Fruit fly (Drosophila melanogaster) whole organism, wandering third instar larva: ENCODE measurements around the gene CG45207.

ENCODE experiments used
- Abd-B ChIP-seq: fragments of >200 bp; optimal IDR thresholded peaks from 2 replicates; lab custom pipeline; 2017; ENCODE audit warnings: missing biosample characterization, missing genetic modification characterization
- CG32264 ChIP-seq: fragments of 200-800 bp; sonication (Bioruptor generic); optimal IDR thresholded peaks from 2 replicates; lab custom pipeline; 2016; ENCODE audit warnings: missing biosample characterization, missing genetic modification characterization
- Dfd ChIP-seq: fragments of >200 bp; optimal IDR thresholded peaks from 2 replicates; lab custom pipeline; 2017; ENCODE audit warnings: missing biosample characterization, missing genetic modification characterization
- GATAd ChIP-seq: sonication (Bioruptor generic); optimal IDR thresholded peaks from 2 replicates; lab custom pipeline; 2016; ENCODE audit warnings: missing biosample characterization, missing genetic modification characterization
- Hnf4 ChIP-seq: fragments of 200-800 bp; sonication (Bioruptor generic); optimal IDR thresholded peaks from 2 replicates; lab custom pipeline; 2016; ENCODE audit warnings: missing biosample characterization, mild to moderate bottlenecking, missing genetic modification characterization
- N ChIP-seq: fragments of >200 bp; optimal IDR thresholded peaks from 2 replicates; lab custom pipeline; 2018; ENCODE audit warnings: missing biosample characterization, missing external identifiers, missing genetic modification characterization
- OdsH ChIP-seq: fragments of 200-800 bp; sonication (Bioruptor generic); optimal IDR thresholded peaks from 2 replicates; lab custom pipeline; 2016; ENCODE audit warnings: missing biosample characterization, mild to moderate bottlenecking, missing genetic modification characterization
- Sp1 ChIP-seq: fragments of 200-800 bp; sonication (Bioruptor generic); optimal IDR thresholded peaks from 3 replicates; lab custom pipeline; 2019; ENCODE audit warnings: missing biosample characterization, mild to moderate bottlenecking, missing genetic modification characterization, moderate library complexity
- dmrt93B ChIP-seq: fragments of 200-800 bp; sonication (Bioruptor generic); optimal IDR thresholded peaks from 2 replicates; lab custom pipeline; 2018; ENCODE audit warnings: missing biosample characterization, mild to moderate bottlenecking, missing genetic modification characterization
- h ChIP-seq: fragments of 200-800 bp; sonication (Bioruptor generic); optimal IDR thresholded peaks from 3 replicates; lab custom pipeline; 2016; ENCODE audit warnings: missing biosample characterization, mild to moderate bottlenecking, missing genetic modification characterization
- psq ChIP-seq: fragments of 200-800 bp; sonication (Bioruptor generic); optimal IDR thresholded peaks from 3 replicates; lab custom pipeline; 2017; ENCODE audit warnings: missing biosample characterization, mild to moderate bottlenecking, missing genetic modification characterization, moderate library complexity
- sv ChIP-seq: fragments of 200-800 bp; sonication (Bioruptor generic); optimal IDR thresholded peaks from 3 replicates; lab custom pipeline; 2016; ENCODE audit warnings: missing biosample characterization, missing genetic modification characterization

- TF ChIP-seq sv (GFP tag; lab: Kevin White, UChicago) (no peak), h (GFP tag; lab: Kevin White, UChicago) (no peak), psq (GFP tag; lab: Kevin White, UChicago) (no peak), Dfd (GFP tag; lab: Kevin White, UChicago) (no peak), Sp1 (GFP tag; lab: Kevin White, UChicago) (no peak), GATAd (no peak), CG32264 (GFP tag; lab: Kevin White, UChicago) (no peak), OdsH (GFP tag; lab: Kevin White, UChicago) (no peak), Abd-B (GFP tag; lab: Kevin White, UChicago) (no peak), Hnf4 (no peak), N (no peak), dmrt93B (GFP tag; lab: Kevin White, UChicago) (no peak)
Observed at dm6 chr3R:15762815-15763214, 12.3 kb downstream of the CG45207 start, which contains the start of gene CG12784.
